Worm (Caenorhabditis elegans) whole organism, L4 larva: ENCODE results near the gene F56F11.1.

ENCODE experiments used
- F37D6.2 ChIP-seq: sonication (generic microtip); optimal IDR thresholded peaks from 2 replicates; lab custom pipeline; 2016; ENCODE audit warnings: mild to moderate bottlenecking, missing genetic modification characterization, missing compliant biosample characterization
- F44E2.7 ChIP-seq: fragments of 200-800 bp; sonication (Bioruptor generic); IDR thresholded peaks from 2 replicates; pipeline ENCODE4 v2.1.2; 2022; ENCODE audit warnings: missing genetic modification characterization, missing compliant biosample characterization
- T20F7.1 ChIP-seq: fragments of 200-800 bp; sonication (Bioruptor generic); optimal IDR thresholded peaks from 2 replicates; lab custom pipeline; 2018; ENCODE audit warnings: mild to moderate bottlenecking, missing genetic modification characterization, missing compliant biosample characterization
- Y5F2A.4 ChIP-seq: fragments of 200-800 bp; sonication (Bioruptor generic); optimal IDR thresholded peaks from 2 replicates; lab custom pipeline; 2018; ENCODE audit warnings: mild to moderate bottlenecking, missing genetic modification characterization, missing compliant biosample characterization
- Y75B8A.6 ChIP-seq: fragments of 200-800 bp; sonication (Bioruptor generic); IDR thresholded peaks from 2 replicates; pipeline ENCODE4 v1.3.6; 2022; ENCODE audit warnings: missing genetic modification reagents, missing genetic modification characterization, missing compliant biosample characterization
- ZK546.5 ChIP-seq, 2 experiments: sonication (generic microtip); optimal IDR thresholded peaks; 2 replicates each; lab custom pipeline; 2017; ENCODE audit warnings: missing biosample characterization in 2 of 2, missing genetic modification characterization in 2 of 2
- aha-1 ChIP-seq: fragments of 150-350 bp; peaks from one replicate; lab custom pipeline; 2014; ENCODE audit warnings: missing biosample characterization, missing genetic modification characterization
- aly-2 ChIP-seq: sonication (generic microtip); optimal IDR thresholded peaks from 2 replicates; lab custom pipeline; 2018; ENCODE audit warnings: missing biosample characterization, missing genetic modification characterization
- arid-1 ChIP-seq: fragments of 200-800 bp; sonication (Bioruptor generic); conservative IDR thresholded peaks from 2 replicates; pipeline ENCODE4 v1.3.6; 2022; ENCODE audit warnings: missing genetic modification reagents, missing genetic modification characterization, missing compliant biosample characterization
- cey-2 ChIP-seq: sonication (generic microtip); optimal IDR thresholded peaks from 3 replicates; lab custom pipeline; 2017; ENCODE audit warnings: missing genetic modification characterization, mild to moderate bottlenecking, missing compliant biosample characterization, antibody characterized with exemption, borderline replicate concordance; ENCODE audit not compliant: insufficient read depth
- daf-16 ChIP-seq, 3 experiments: sonication (generic microtip); optimal IDR thresholded peaks; 2 replicates each; lab custom pipeline; 2016 to 2017; ENCODE audit warnings: missing genetic modification characterization in 3 of 3, missing genetic modification reagents in 3 of 3, mild to moderate bottlenecking in 2 of 3, missing compliant biosample characterization in 2 of 3, missing biosample characterization in 1 of 3, moderate library complexity in 1 of 3
- daf-8 ChIP-seq: fragments of 200-800 bp; sonication (Bioruptor generic); IDR thresholded peaks from 2 replicates; pipeline ENCODE4 v1.3.6; 2022; ENCODE audit warnings: missing genetic modification characterization, missing compliant biosample characterization
- dmd-6 ChIP-seq: fragments of 200-800 bp; sonication (Bioruptor generic); IDR thresholded peaks from 2 replicates; pipeline ENCODE4 v1.3.6; 2022; ENCODE audit warnings: missing genetic modification reagents, missing genetic modification characterization, missing compliant biosample characterization
- dpl-1 ChIP-seq: fragments of 150-350 bp; optimal IDR thresholded peaks from 2 replicates; lab custom pipeline; 2014; ENCODE audit warnings: missing biosample characterization, missing genetic modification reagents, missing genetic modification characterization
- duxl-1 ChIP-seq: sonication (generic microtip); optimal IDR thresholded peaks from 2 replicates; lab custom pipeline; 2016; ENCODE audit warnings: mild to moderate bottlenecking, missing genetic modification characterization, moderate library complexity, missing compliant biosample characterization; ENCODE audit not compliant: poor library complexity
- dve-1 ChIP-seq: sonication (generic microtip); optimal IDR thresholded peaks from 2 replicates; lab custom pipeline; 2017; ENCODE audit warnings: antibody characterized with exemption, mild to moderate bottlenecking, missing genetic modification characterization, missing compliant biosample characterization; ENCODE audit not compliant: insufficient read depth
- egl-27 ChIP-seq: sonication (generic microtip); optimal IDR thresholded peaks from 3 replicates; lab custom pipeline; 2017; ENCODE audit warnings: missing biosample characterization, missing genetic modification reagents, missing genetic modification characterization
- egl-43 ChIP-seq: fragments of 200-800 bp; sonication (Bioruptor generic); IDR thresholded peaks from 2 replicates; pipeline ENCODE4 v1.3.6; 2022; ENCODE audit warnings: missing genetic modification reagents, missing genetic modification characterization, missing compliant biosample characterization
- fos-1 ChIP-seq: fragments of 150-350 bp; optimal IDR thresholded peaks from 2 replicates; lab custom pipeline; 2014; ENCODE audit warnings: missing biosample characterization, missing genetic modification characterization
- hif-1 ChIP-seq, 2 experiments: sonication (generic microtip); optimal IDR thresholded peaks; 2 replicates each; lab custom pipeline; 2016 to 2017; ENCODE audit warnings: missing compliant biosample characterization in 2 of 2, missing genetic modification characterization in 2 of 2, missing genetic modification reagents in 2 of 2, missing genotype in 2 of 2, mild to moderate bottlenecking in 1 of 2
- hlh-11 ChIP-seq: fragments of 200-800 bp; sonication (Bioruptor generic); optimal IDR thresholded peaks from 2 replicates; lab custom pipeline; 2018; ENCODE audit warnings: mild to moderate bottlenecking, missing genetic modification characterization, missing compliant biosample characterization
- hlh-30 ChIP-seq: sonication (generic microtip); optimal IDR thresholded peaks from 2 replicates; lab custom pipeline; 2017; ENCODE audit warnings: antibody characterized with exemption, mild to moderate bottlenecking, missing genetic modification characterization, missing compliant biosample characterization; ENCODE audit not compliant: insufficient read depth
- lin-1 ChIP-seq: fragments of 200-800 bp; sonication (Bioruptor generic); IDR thresholded peaks from 2 replicates; pipeline ENCODE4 v1.3.6; 2022; ENCODE audit warnings: missing genetic modification reagents, missing genetic modification characterization, missing compliant biosample characterization
- lin-13 ChIP-seq: fragments of 150-350 bp; optimal IDR thresholded peaks from 2 replicates; lab custom pipeline; 2014; ENCODE audit warnings: missing biosample characterization, missing genetic modification reagents, missing genetic modification characterization
- lin-29 ChIP-seq: fragments of 200-800 bp; sonication (Bioruptor generic); IDR thresholded peaks from 2 replicates; pipeline ENCODE4 v1.3.6; 2022; ENCODE audit warnings: missing genetic modification reagents, missing genetic modification characterization, missing compliant biosample characterization
- lin-38 ChIP-seq: fragments of 200-800 bp; sonication (Bioruptor generic); IDR thresholded peaks from 2 replicates; pipeline ENCODE4 v1.3.6; 2022; ENCODE audit warnings: missing genetic modification reagents, missing genetic modification characterization, missing compliant biosample characterization
- lsy-2 ChIP-seq, 2 experiments: fragments of 150-350 bp in 1 of 2; sonication (generic microtip) in 1 of 2; optimal IDR thresholded peaks; 2 replicates each; lab custom pipeline; 2014 to 2017; ENCODE audit warnings: missing biosample characterization in 2 of 2, missing genetic modification characterization in 2 of 2
- mdl-1 ChIP-seq, 2 experiments: fragments of 150-350 bp in 1 of 2; sonication (generic microtip) in 1 of 2; optimal IDR thresholded peaks; 2 replicates each; lab custom pipeline; 2014 to 2017; ENCODE audit warnings: missing biosample characterization in 2 of 2, missing genetic modification characterization in 2 of 2
- mep-1 ChIP-seq: fragments of 150-350 bp; sonication (generic microtip); optimal IDR thresholded peaks from 3 replicates; lab custom pipeline; 2014; ENCODE audit warnings: missing biosample characterization, missing genetic modification characterization
- mxl-3 ChIP-seq: fragments of 200-800 bp; sonication (Bioruptor generic); optimal IDR thresholded peaks from 2 replicates; lab custom pipeline; 2018; ENCODE audit warnings: mild to moderate bottlenecking, missing genetic modification characterization, missing compliant biosample characterization
- nhr-10 ChIP-seq: fragments of 150-350 bp; optimal IDR thresholded peaks from 2 replicates; lab custom pipeline; 2014; ENCODE audit warnings: missing biosample characterization, missing genetic modification characterization
- nhr-102 ChIP-seq: sonication (generic microtip); optimal IDR thresholded peaks from 2 replicates; lab custom pipeline; 2016; ENCODE audit warnings: mild to moderate bottlenecking, missing genetic modification characterization, moderate library complexity, missing compliant biosample characterization
- nhr-25 ChIP-seq: sonication (generic microtip); optimal IDR thresholded peaks from 2 replicates; lab custom pipeline; 2017; ENCODE audit warnings: missing genetic modification characterization, mild to moderate bottlenecking, missing compliant biosample characterization, antibody characterized with exemption, moderate library complexity, borderline replicate concordance; ENCODE audit not compliant: insufficient read depth
- nhr-28 ChIP-seq: fragments of 150-350 bp; optimal IDR thresholded peaks from 2 replicates; lab custom pipeline; 2014; ENCODE audit warnings: missing biosample characterization, missing genetic modification characterization
- nhr-48 ChIP-seq: sonication (generic microtip); optimal IDR thresholded peaks from 2 replicates; lab custom pipeline; 2016; ENCODE audit warnings: mild to moderate bottlenecking, missing genetic modification characterization, missing compliant biosample characterization
- nhr-76 ChIP-seq: fragments of 150-350 bp; optimal IDR thresholded peaks from 2 replicates; lab custom pipeline; 2014; ENCODE audit warnings: missing biosample characterization, missing genetic modification characterization
- nhr-77 ChIP-seq: fragments of 150-350 bp; optimal IDR thresholded peaks from 2 replicates; lab custom pipeline; 2014; ENCODE audit warnings: missing biosample characterization, missing genetic modification characterization
- pqm-1 ChIP-seq: sonication (generic microtip); optimal IDR thresholded peaks from 2 replicates; lab custom pipeline; 2017; ENCODE audit warnings: missing biosample characterization, missing genetic modification characterization
- rbr-2 ChIP-seq: sonication (generic microtip); optimal IDR thresholded peaks from 2 replicates; lab custom pipeline; 2016; ENCODE audit warnings: missing genotype, missing genetic modification characterization, missing compliant biosample characterization
- skn-1 ChIP-seq: fragments of 150-350 bp; optimal IDR thresholded peaks from 2 replicates; lab custom pipeline; 2014; ENCODE audit warnings: missing biosample characterization, missing genetic modification characterization
- snpc-1.2 ChIP-seq: fragments of 200-800 bp; sonication (Bioruptor generic); IDR thresholded peaks from 2 replicates; pipeline ENCODE4 v1.3.6; 2022; ENCODE audit warnings: missing genetic modification reagents, missing genetic modification characterization, missing compliant biosample characterization
- tag-97 ChIP-seq: fragments of 200-800 bp; sonication (Bioruptor generic); IDR thresholded peaks from 2 replicates; pipeline ENCODE4 v1.3.6; 2022; ENCODE audit warnings: missing genetic modification characterization, missing compliant biosample characterization
- tra-1 ChIP-seq: fragments of 200-800 bp; sonication (Bioruptor generic); IDR thresholded peaks from 2 replicates; pipeline ENCODE4 v1.3.6; 2022; ENCODE audit warnings: missing genetic modification reagents, missing genetic modification characterization, missing compliant biosample characterization
- unc-62 ChIP-seq, 3 experiments: fragments of 150-350 bp in 1 of 3; sonication (generic microtip); optimal IDR thresholded peaks in 2 of 3; peaks in 1 of 3; 1 replicate in 1 of 3; 2 replicates in 2 of 3; lab custom pipeline; 2014 to 2017; ENCODE audit warnings: missing biosample characterization in 3 of 3, missing genetic modification characterization in 3 of 3, missing genetic modification reagents in 3 of 3, missing genotype in 1 of 3
- zfp-2 ChIP-seq: sonication (generic microtip); optimal IDR thresholded peaks from 2 replicates; lab custom pipeline; 2016; ENCODE audit warnings: mild to moderate bottlenecking, missing genetic modification characterization, missing compliant biosample characterization
- ztf-7 ChIP-seq: fragments of 150-350 bp; optimal IDR thresholded peaks from 2 replicates; lab custom pipeline; 2014; ENCODE audit warnings: missing biosample characterization, missing genetic modification characterization

Gene F56F11.1

ce11 chrIII:2874144-2874868, 17.2 kb upstream of the F56F11.1 start, which contains the start of gene klf-1:
Gene klf-1, plus strand, starts transcription at chrIII:2874818.
- TF ChIP-seq Y75B8A.6 (GFP tag; lab: Robert Waterston, UW) (no peak), aha-1 (tag; lab: Kevin White, UChicago) (peak; percentile 82), dpl-1 (GFP tag; lab: Kevin White, UChicago) (peak; percentile 24), lin-1 (GFP tag; lab: Robert Waterston, UW) (0 out of 2 replicates have a peak, but pooled peaks have one; percentile 16), nhr-28 (tag; lab: Kevin White, UChicago) (peak; percentile 87), tra-1 (GFP tag; lab: Robert Waterston, UW) (peak; percentile 83), F44E2.7 (GFP tag; lab: Robert Waterston, UW) (no peak), lin-13 (GFP tag; lab: Kevin White, UChicago) (peak; percentile 24), lin-38 (no peak; the same call in 1 of the 2 replicates), nhr-77 (peak; percentile 76), hlh-11 (peak; percentile 92), rbr-2 (no peak), mdl-1 (tag; optimal IDR thresholded peaks at IDR 0.05; lab: Kevin White, UChicago) (peak in 1 of 2 experiments; percentile 58), mxl-3 (GFP tag; lab: Kevin White, UChicago) (peak; percentile 4), mep-1 (tag; lab: Kevin White, UChicago) (peak; percentile 39), nhr-10 (tag; lab: Kevin White, UChicago) (peak; percentile 35), ZK546.5 (tag; optimal IDR thresholded peaks at IDR 0.05; lab: Kevin White, UChicago) (no peak), daf-16 (GFP tag; optimal IDR thresholded peaks at IDR 0.05; lab: Kevin White, UChicago) (no peak), daf-16 (tag; optimal IDR thresholded peaks at IDR 0.05; lab: Kevin White, UChicago) (peak; percentile 52), nhr-48 (tag; lab: Kevin White, UChicago) (peak; percentile 51), unc-62 (GFP tag; optimal IDR thresholded peaks at IDR 0.05 in 1 of 2; lab: Kevin White, UChicago) (peak in 1 of 2 experiments; percentile 77), unc-62 (tag; optimal IDR thresholded peaks at IDR 0.05; lab: Kevin White, UChicago) (no peak), pqm-1 (tag; lab: Kevin White, UChicago) (peak; percentile 60), dmd-6 (GFP tag; lab: Robert Waterston, UW) (peak; percentile 86), T20F7.1 (GFP tag; lab: Kevin White, UChicago) (peak; percentile 42), dve-1 (peak; percentile 84), hlh-30 (tag; lab: Kevin White, UChicago) (peak; percentile 88), cey-2 (peak; percentile 12), nhr-102 (tag; lab: Kevin White, UChicago) (peak; percentile 28), lsy-2 (tag; optimal IDR thresholded peaks at IDR 0.05; lab: Kevin White, UChicago) (peak in 1 of 2 experiments; percentile 48), duxl-1 (tag; lab: Kevin White, UChicago) (no peak)
- TF ChIP-seq, all 104 proteins: peak for 23

ce11 chrIII:2875946-2876345, 15.6 kb upstream of the F56F11.1 start:
- TF ChIP-seq cey-2 = no peak
- TF ChIP-seq zfp-2 (tag; lab: Kevin White, UChicago) = no peak
- TF ChIP-seq daf-8 (GFP tag; lab: Robert Waterston, UW) = no peak
- no peak for TF ChIP-seq F37D6.2
- no peak for TF ChIP-seq hif-1 (tag; optimal IDR thresholded peaks at IDR 0.05; lab: Kevin White, UChicago)
- no peak for TF ChIP-seq duxl-1 (tag; lab: Kevin White, UChicago)
- no peak for TF ChIP-seq egl-43 (GFP tag; lab: Robert Waterston, UW)
- TF ChIP-seq nhr-28 (tag; lab: Kevin White, UChicago) = peak; percentile 92
- no peak for TF ChIP-seq lin-29 (GFP tag; lab: Robert Waterston, UW)
- peak; percentile 50 for TF ChIP-seq nhr-102 (tag; lab: Kevin White, UChicago)
- TF ChIP-seq fos-1 (tag; lab: Kevin White, UChicago) = no peak
- peak; percentile 77 for TF ChIP-seq nhr-25 (tag; lab: Kevin White, UChicago)
- TF ChIP-seq snpc-1.2 (GFP tag; lab: Robert Waterston, UW) = no peak
- no peak for TF ChIP-seq ztf-7
- no peak for TF ChIP-seq Y5F2A.4
- no peak for TF ChIP-seq aly-2
- no peak for TF ChIP-seq Y75B8A.6 (GFP tag; lab: Robert Waterston, UW)
- TF ChIP-seq dpl-1 (GFP tag; lab: Kevin White, UChicago) = peak; percentile 60
- TF ChIP-seq tag-97 = no peak
- no peak for TF ChIP-seq arid-1 (GFP tag; lab: Robert Waterston, UW)
- no peak for TF ChIP-seq ZK546.5 (tag; optimal IDR thresholded peaks at IDR 0.05; lab: Kevin White, UChicago)
- TF ChIP-seq T20F7.1 (GFP tag; lab: Kevin White, UChicago) = peak; percentile 69
- no peak for TF ChIP-seq nhr-76 (tag; lab: Kevin White, UChicago)
- TF ChIP-seq skn-1 (tag; lab: Kevin White, UChicago) = no peak
- TF ChIP-seq nhr-48 (tag; lab: Kevin White, UChicago) = peak; percentile 80
- no peak for TF ChIP-seq egl-27
